Fruit fly (Drosophila melanogaster) whole organism, wandering third instar larva: ENCODE data around the gene CG9286.

ENCODE experiments used
- Abd-B ChIP-seq: fragments of >200 bp; optimal IDR thresholded peaks from 2 replicates; lab custom pipeline; 2017; ENCODE audit warnings: missing biosample characterization, missing genetic modification characterization
- CG32264 ChIP-seq: fragments of 200-800 bp; sonication (Bioruptor generic); optimal IDR thresholded peaks from 2 replicates; lab custom pipeline; 2016; ENCODE audit warnings: missing biosample characterization, missing genetic modification characterization
- CG9705 ChIP-seq: fragments of 200-800 bp; sonication (Bioruptor generic); optimal IDR thresholded peaks from 2 replicates; lab custom pipeline; 2018; ENCODE audit warnings: missing biosample characterization, mild to moderate bottlenecking, missing genetic modification characterization
- CrebA ChIP-seq: fragments of 200-800 bp; sonication (Bioruptor generic); optimal IDR thresholded peaks from 2 replicates; lab custom pipeline; 2016; ENCODE audit warnings: missing biosample characterization, mild to moderate bottlenecking, missing genetic modification characterization, borderline replicate concordance
- Dfd ChIP-seq: fragments of >200 bp; optimal IDR thresholded peaks from 2 replicates; lab custom pipeline; 2017; ENCODE audit warnings: missing biosample characterization, missing genetic modification characterization
- GATAd ChIP-seq: sonication (Bioruptor generic); optimal IDR thresholded peaks from 2 replicates; lab custom pipeline; 2016; ENCODE audit warnings: missing biosample characterization, missing genetic modification characterization
- Hnf4 ChIP-seq: fragments of 200-800 bp; sonication (Bioruptor generic); optimal IDR thresholded peaks from 2 replicates; lab custom pipeline; 2016; ENCODE audit warnings: missing biosample characterization, mild to moderate bottlenecking, missing genetic modification characterization
- Hr78 ChIP-seq: fragments of >200 bp; optimal IDR thresholded peaks from 2 replicates; lab custom pipeline; 2017; ENCODE audit warnings: missing biosample characterization, missing genetic modification characterization
- Hr83 ChIP-seq: fragments of 200-300 bp; sonication (Bioruptor generic); optimal IDR thresholded peaks from 2 replicates; lab custom pipeline; 2016; ENCODE audit warnings: missing biosample characterization, mild to moderate bottlenecking, missing genetic modification characterization, moderate library complexity; ENCODE audit not compliant: poor library complexity, severe bottlenecking
- Jra ChIP-seq: sonication (Bioruptor generic); optimal IDR thresholded peaks from 2 replicates; lab custom pipeline; 2016; ENCODE audit warnings: missing biosample characterization, missing genetic modification characterization
- Mio ChIP-seq: sonication (Bioruptor generic); optimal IDR thresholded peaks from 2 replicates; lab custom pipeline; 2016; ENCODE audit warnings: missing biosample characterization, missing genetic modification characterization
- Myc ChIP-seq: fragments of >200 bp; optimal IDR thresholded peaks from 2 replicates; lab custom pipeline; 2017
- N ChIP-seq: fragments of >200 bp; optimal IDR thresholded peaks from 2 replicates; lab custom pipeline; 2018; ENCODE audit warnings: missing biosample characterization, missing external identifiers, missing genetic modification characterization
- Rel ChIP-seq, 2 experiments: fragments of 200-800 bp; sonication (Bioruptor generic) in 1 of 2; optimal IDR thresholded peaks; 2 replicates in 1 of 2; 3 replicates in 1 of 2; lab custom pipeline; 2016 to 2019; ENCODE audit warnings: mild to moderate bottlenecking in 2 of 2, missing biosample characterization in 2 of 2, missing genetic modification characterization in 2 of 2, moderate library complexity in 1 of 2
- Sp1 ChIP-seq: fragments of 200-800 bp; sonication (Bioruptor generic); optimal IDR thresholded peaks from 3 replicates; lab custom pipeline; 2019; ENCODE audit warnings: missing biosample characterization, mild to moderate bottlenecking, missing genetic modification characterization, moderate library complexity
- Vsx2 ChIP-seq: fragments of 200-300, 225-300 bp; sonication (Bioruptor generic); optimal IDR thresholded peaks from 2 replicates; lab custom pipeline; 2018; ENCODE audit warnings: missing biosample characterization, missing genetic modification characterization; ENCODE audit not compliant: partially characterized antibody
- br ChIP-seq: fragments of 200-800 bp; sonication (Bioruptor generic); optimal IDR thresholded peaks from 2 replicates; lab custom pipeline; 2016; ENCODE audit warnings: missing biosample characterization, missing genetic modification characterization
- brk ChIP-seq: fragments of 200-800 bp; sonication (Bioruptor generic); optimal IDR thresholded peaks from 2 replicates; lab custom pipeline; 2016; ENCODE audit warnings: missing biosample characterization, mild to moderate bottlenecking, missing genetic modification characterization
- dl ChIP-seq, 2 experiments: fragments of 175-275, 200-275 bp in 1 of 2; fragments of 200-275 bp in 1 of 2; sonication (Bioruptor generic); optimal IDR thresholded peaks; lab custom pipeline; 2018; ENCODE audit warnings: mild to moderate bottlenecking in 2 of 2, missing biosample characterization in 2 of 2, missing genetic modification characterization in 2 of 2, moderate library complexity in 2 of 2; ENCODE audit not compliant: partially characterized antibody in 2 of 2, insufficient read depth in 1 of 2
- dsf ChIP-seq: sonication (Bioruptor generic); optimal IDR thresholded peaks from 2 replicates; lab custom pipeline; 2016; ENCODE audit warnings: missing biosample characterization, missing genetic modification characterization, borderline replicate concordance
- foxo ChIP-seq, 2 experiments: fragments of 200-800 bp; sonication (Bioruptor generic); optimal IDR thresholded peaks; 2 replicates in 1 of 2; 3 replicates in 1 of 2; lab custom pipeline; 2016 to 2017; ENCODE audit warnings: missing biosample characterization in 2 of 2, missing genetic modification characterization in 2 of 2
- fru ChIP-seq: fragments of 200-800 bp; sonication (Bioruptor generic); optimal IDR thresholded peaks from 3 replicates; lab custom pipeline; 2016; ENCODE audit warnings: missing biosample characterization, mild to moderate bottlenecking, missing genetic modification characterization
- jim ChIP-seq: fragments of 175-275, 200-325 bp; sonication (Bioruptor generic); optimal IDR thresholded peaks from 2 replicates; lab custom pipeline; 2016; ENCODE audit warnings: missing biosample characterization, mild to moderate bottlenecking, missing genetic modification characterization
- lola ChIP-seq: fragments of >200 bp; optimal IDR thresholded peaks from 2 replicates; lab custom pipeline; 2017; ENCODE audit warnings: missing biosample characterization, missing genetic modification characterization
- pan ChIP-seq: fragments of >200 bp; optimal IDR thresholded peaks from 2 replicates; lab custom pipeline; 2017
- psq ChIP-seq: fragments of 200-800 bp; sonication (Bioruptor generic); optimal IDR thresholded peaks from 3 replicates; lab custom pipeline; 2017; ENCODE audit warnings: missing biosample characterization, mild to moderate bottlenecking, missing genetic modification characterization, moderate library complexity
- rgr ChIP-seq: fragments of 200-800 bp; sonication (Bioruptor generic); optimal IDR thresholded peaks from 3 replicates; lab custom pipeline; 2016; ENCODE audit warnings: missing biosample characterization, mild to moderate bottlenecking, missing genetic modification characterization
- sage ChIP-seq: fragments of 200-800 bp; sonication (Bioruptor generic); optimal IDR thresholded peaks from 2 replicates; lab custom pipeline; 2016; ENCODE audit warnings: missing biosample characterization, mild to moderate bottlenecking, missing genetic modification characterization
- tai ChIP-seq: sonication (Bioruptor generic); optimal IDR thresholded peaks from 2 replicates; lab custom pipeline; 2016; ENCODE audit warnings: missing biosample characterization, missing genetic modification characterization
- usp ChIP-seq: fragments of >200 bp; optimal IDR thresholded peaks from 2 replicates; lab custom pipeline; 2017; ENCODE audit warnings: missing biosample characterization, missing genetic modification characterization
- woc ChIP-seq: sonication (Bioruptor generic); optimal IDR thresholded peaks from 2 replicates; lab custom pipeline; 2016; ENCODE audit warnings: missing biosample characterization, mild to moderate bottlenecking, missing genetic modification characterization

Gene CG9286

dm6 chr3R:13780769-13781168, at the start of gene CG9286:
CG9286 (plus strand) TSS chr3R:13780964.
- TF ChIP-seq Myc (lab: Kevin White, UChicago) (peak; percentile 17), CrebA (GFP tag; lab: Kevin White, UChicago) (no peak)

- TF ChIP-seq CG9705 (no peak), Hnf4 (GFP tag; lab: Kevin White, UChicago) (no peak), rgr (GFP tag; lab: Kevin White, UChicago) (no peak), woc (GFP tag; lab: Kevin White, UChicago) (no peak), pan (lab: Kevin White, UChicago) (no peak), Abd-B (GFP tag; lab: Kevin White, UChicago) (no peak), psq (no peak), N (no peak), GATAd (no peak), Sp1 (GFP tag; lab: Kevin White, UChicago) (no peak), Myc (lab: Kevin White, UChicago) (no peak), brk (no peak), CrebA (GFP tag; lab: Kevin White, UChicago) (no peak), Rel (GFP tag; optimal IDR thresholded peaks at IDR 0.05; lab: Kevin White, UChicago) (no peak), Rel (tag; optimal IDR thresholded peaks at IDR 0.05; lab: Kevin White, UChicago) (no peak), br (GFP tag; lab: Kevin White, UChicago) (no peak), dsf (GFP tag; lab: Kevin White, UChicago) (no peak)
These were observed 45.4 kb upstream of the CG9286 start for dm6 chr3R:13735304-13735898.

DNA sequence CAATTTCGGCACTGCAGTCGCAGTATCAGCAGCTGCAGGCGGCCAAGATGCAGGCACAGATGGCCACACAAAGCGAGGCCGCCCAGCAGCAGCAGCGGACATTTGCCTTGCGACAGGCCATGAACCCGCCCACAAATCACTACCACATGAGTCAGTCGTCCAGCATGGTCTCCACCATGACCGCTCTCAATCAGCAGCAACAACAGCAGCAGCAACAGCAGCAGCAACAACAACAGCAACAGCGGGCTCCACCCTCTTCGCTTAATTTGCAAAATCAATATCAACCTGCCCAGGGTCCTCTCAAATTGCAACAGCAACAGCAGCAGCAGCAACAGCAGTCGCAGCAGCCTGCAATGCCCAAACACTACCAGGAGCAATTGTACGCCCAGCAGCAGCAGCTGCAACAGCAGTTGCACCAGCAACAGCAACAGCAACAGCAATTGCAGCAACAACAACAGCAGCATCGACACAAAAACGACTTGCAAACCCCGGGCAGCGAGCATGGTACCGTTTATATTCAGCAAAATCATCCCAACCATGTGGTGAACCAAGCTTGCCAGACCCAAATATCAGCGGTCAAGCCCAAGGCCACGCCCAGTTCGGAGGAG, 34.6 kb upstream of the CG9286 start:
- TF ChIP-seq Dfd (GFP tag; lab: Kevin White, UChicago): peak; percentile 93
- no peak for TF ChIP-seq Hr83 (GFP tag; lab: Kevin White, UChicago)
- no peak for TF ChIP-seq tai
- TF ChIP-seq, all 38 proteins: peak for 1

dm6 chr3R:13761563-13761962, 19.2 kb upstream of the CG9286 start:
- TF ChIP-seq tai (no peak), Sp1 (GFP tag; lab: Kevin White, UChicago) (no peak), sage (no peak), fru (GFP tag; lab: Kevin White, UChicago) (no peak), woc (GFP tag; lab: Kevin White, UChicago) (no peak), Abd-B (GFP tag; lab: Kevin White, UChicago) (no peak), dl (GFP tag; optimal IDR thresholded peaks at IDR 0.05; lab: Kevin White, UChicago; ENCODE audit: insufficient read depth in 1 of 2, partially characterized antibody in 2 of 2) (no peak), rgr (GFP tag; lab: Kevin White, UChicago) (no peak), Mio (GFP tag; lab: Kevin White, UChicago) (no peak), pan (lab: Kevin White, UChicago) (no peak), lola (GFP tag; lab: Kevin White, UChicago) (no peak), psq (no peak), Hr83 (GFP tag; lab: Kevin White, UChicago) (no peak), usp (no peak), CG9705 (no peak), Jra (GFP tag; lab: Kevin White, UChicago) (no peak), dsf (GFP tag; lab: Kevin White, UChicago) (no peak), Hr78 (GFP tag; lab: Kevin White, UChicago) (no peak)

dm6 chr3R:13765001-13765400, 15.8 kb upstream of the CG9286 start:
- no peak for TF ChIP-seq Hr83 (GFP tag; lab: Kevin White, UChicago)
- no peak for TF ChIP-seq jim (GFP tag; lab: Kevin White, UChicago)
- TF ChIP-seq tai: no peak
- no peak for TF ChIP-seq CG32264 (GFP tag; lab: Kevin White, UChicago)
- TF ChIP-seq N: no peak
- TF ChIP-seq Vsx2 (GFP tag; lab: Kevin White, UChicago): no peak
- no peak for TF ChIP-seq foxo (GFP tag; optimal IDR thresholded peaks at IDR 0.05; lab: Kevin White, UChicago)
- no peak for TF ChIP-seq Sp1 (GFP tag; lab: Kevin White, UChicago)
